Fruit fly (Drosophila melanogaster) whole organism, embryonic: ENCODE measurements around the gene CG7916.

Experiments
- Atf3 ChIP-seq: fragments of 200-800 bp; sonication (Bioruptor generic); optimal IDR thresholded peaks from 3 replicates; lab custom pipeline; 2016; ENCODE audit warnings: missing biosample characterization, missing genetic modification characterization
- CG10274 ChIP-seq: fragments of 200-800 bp; sonication (Bioruptor generic); optimal IDR thresholded peaks from 3 replicates; lab custom pipeline; 2017; ENCODE audit warnings: missing biosample characterization, mild to moderate bottlenecking, missing genetic modification characterization
- CG10959 ChIP-seq: fragments of 200-800 bp; sonication (Bioruptor generic); IDR thresholded peaks from 2 replicates; pipeline ENCODE4 v1.3.6; 2022; ENCODE audit warnings: missing biosample characterization, missing genetic modification characterization
- CG13123 ChIP-seq: fragments of 200-800 bp; sonication (Bioruptor generic); optimal IDR thresholded peaks from 2 replicates; lab custom pipeline; 2016; ENCODE audit warnings: missing biosample characterization, missing genetic modification characterization
- CG13424 ChIP-seq: fragments of 200-800 bp; sonication (Bioruptor generic); optimal IDR thresholded peaks from 2 replicates; lab custom pipeline; 2019; ENCODE audit warnings: missing biosample characterization, mild to moderate bottlenecking, missing genetic modification characterization, moderate library complexity
- CG14441 ChIP-seq: fragments of 200-800 bp; sonication (Bioruptor generic); IDR thresholded peaks from 2 replicates; pipeline ENCODE4 v1.3.6; 2022; ENCODE audit warnings: missing biosample characterization, missing genetic modification characterization
- CG16863 ChIP-seq: fragments of 200-800 bp; sonication (Bioruptor generic); optimal IDR thresholded peaks from 3 replicates; lab custom pipeline; 2016; ENCODE audit warnings: missing biosample characterization, missing genetic modification characterization
- CG17328 ChIP-seq: fragments of 200-800 bp; sonication (Bioruptor generic); IDR thresholded peaks from 2 replicates; pipeline ENCODE4 v1.3.6; 2022; ENCODE audit warnings: missing biosample characterization, missing genetic modification characterization
- CG17361 ChIP-seq: fragments of 200-800 bp; sonication (Bioruptor generic); IDR thresholded peaks from 3 replicates; pipeline ENCODE4 v1.3.6; 2022; ENCODE audit warnings: missing biosample characterization, missing genetic modification characterization
- CG18476 ChIP-seq: fragments of 200-800 bp; sonication (Bioruptor generic); optimal IDR thresholded peaks from 2 replicates; lab custom pipeline; 2016; ENCODE audit warnings: missing biosample characterization, mild to moderate bottlenecking, missing genetic modification characterization
- CG30403 ChIP-seq: fragments of 200-800 bp; sonication (Bioruptor generic); optimal IDR thresholded peaks from 3 replicates; lab custom pipeline; 2016; ENCODE audit warnings: missing biosample characterization, missing genetic modification characterization
- CG30431 ChIP-seq: fragments of 200-800 bp; sonication (Bioruptor generic); optimal IDR thresholded peaks from 2 replicates; lab custom pipeline; 2017; ENCODE audit warnings: missing biosample characterization, missing genetic modification characterization
- CG31388 ChIP-seq: fragments of 200-800 bp; sonication (Bioruptor generic); optimal IDR thresholded peaks from 2 replicates; lab custom pipeline; 2016; ENCODE audit warnings: missing biosample characterization, missing genetic modification characterization
- CG6175 ChIP-seq: fragments of 200-800 bp; sonication (Bioruptor generic); IDR thresholded peaks from 3 replicates; pipeline ENCODE4 v1.3.6; 2022; ENCODE audit warnings: missing biosample characterization, missing genetic modification characterization
- CG6254 ChIP-seq: fragments of 200-800 bp; sonication (Bioruptor generic); optimal IDR thresholded peaks from 3 replicates; lab custom pipeline; 2017; ENCODE audit warnings: mild to moderate bottlenecking, missing biosample characterization, missing genetic modification reagents, missing genetic modification characterization
- CG6813 ChIP-seq: fragments of 200-800 bp; sonication (Bioruptor generic); optimal IDR thresholded peaks from 2 replicates; lab custom pipeline; 2017; ENCODE audit warnings: missing biosample characterization, missing genetic modification characterization, mild to moderate bottlenecking, moderate library complexity, missing genetic modification reagents
- CG8388 ChIP-seq: fragments of 200-800 bp; sonication (Bioruptor generic); optimal IDR thresholded peaks from 2 replicates; lab custom pipeline; 2019; ENCODE audit warnings: missing biosample characterization, mild to moderate bottlenecking, missing genetic modification characterization, moderate library complexity
- CoRest ChIP-seq: fragments of 200-800 bp; sonication (Bioruptor generic); optimal IDR thresholded peaks from 3 replicates; lab custom pipeline; 2018; ENCODE audit warnings: missing biosample characterization, mild to moderate bottlenecking, missing genetic modification characterization, moderate library complexity
- D ChIP-seq, 2 experiments: fragments of 200-800 bp in 1 of 2; fragments of >200 bp in 1 of 2; sonication (Bioruptor generic) in 1 of 2; optimal IDR thresholded peaks; 2 replicates in 1 of 2; 3 replicates in 1 of 2; lab custom pipeline; 2017; ENCODE audit warnings: mild to moderate bottlenecking in 1 of 2, missing biosample characterization in 1 of 2, missing genetic modification characterization in 1 of 2, missing genetic modification reagents in 1 of 2
- Dfd ChIP-seq, 2 experiments: fragments of >200 bp; optimal IDR thresholded peaks; 2 replicates each; lab custom pipeline; 2017; ENCODE audit warnings: missing biosample characterization in 2 of 2, missing genetic modification characterization in 2 of 2
- Dll ChIP-seq: fragments of 200-800 bp; sonication (Bioruptor generic); IDR thresholded peaks from 4 replicates; pipeline ENCODE4 v1.3.6; 2022; ENCODE audit warnings: missing biosample characterization, missing genetic modification characterization; ENCODE audit not compliant: partially characterized antibody
- Hey ChIP-seq: fragments of 200-800 bp; sonication (Bioruptor generic); optimal IDR thresholded peaks from 3 replicates; lab custom pipeline; 2018; ENCODE audit warnings: missing biosample characterization, mild to moderate bottlenecking, missing genetic modification characterization
- Hmx ChIP-seq: fragments of 200-800 bp; sonication (Bioruptor generic); optimal IDR thresholded peaks from 2 replicates; lab custom pipeline; 2016; ENCODE audit warnings: missing biosample characterization, missing genetic modification characterization
- MTF-1 ChIP-seq: fragments of 200-800 bp; sonication (Bioruptor generic); optimal IDR thresholded peaks from 2 replicates; lab custom pipeline; 2018; ENCODE audit warnings: missing biosample characterization, mild to moderate bottlenecking, missing genetic modification characterization, borderline replicate concordance
- Nf-YA ChIP-seq: fragments of 200-800 bp; sonication (Bioruptor generic); IDR thresholded peaks from 2 replicates; pipeline ENCODE4 v1.3.6; 2022; ENCODE audit warnings: missing biosample characterization, missing genetic modification characterization
- Nf-YC ChIP-seq: fragments of 200-800 bp; optimal IDR thresholded peaks from 3 replicates; lab custom pipeline; 2019; ENCODE audit warnings: missing biosample characterization, mild to moderate bottlenecking, missing genetic modification characterization, moderate library complexity
- Opbp ChIP-seq: fragments of 200-800 bp; sonication (Bioruptor generic); IDR thresholded peaks from 3 replicates; pipeline ENCODE4 v1.3.6; 2022; ENCODE audit warnings: missing biosample characterization, missing genetic modification characterization; ENCODE audit not compliant: partially characterized antibody
- Rfx ChIP-seq: fragments of 200-800 bp; sonication (Bioruptor generic); IDR thresholded peaks from 2 replicates; pipeline ENCODE4 v1.3.6; 2022; ENCODE audit warnings: missing biosample characterization, missing genetic modification characterization
- ac ChIP-seq: fragments of 200-800 bp; sonication (Bioruptor generic); optimal IDR thresholded peaks from 3 replicates; lab custom pipeline; 2017; ENCODE audit warnings: missing biosample characterization, mild to moderate bottlenecking, missing genetic modification characterization
- bsh ChIP-seq, 2 experiments: fragments of 200-800 bp; sonication (Bioruptor generic); optimal IDR thresholded peaks; 2 replicates each; lab custom pipeline; 2017 to 2018; ENCODE audit warnings: mild to moderate bottlenecking in 2 of 2, missing biosample characterization in 2 of 2, missing genetic modification characterization in 2 of 2, moderate library complexity in 1 of 2
- cad ChIP-seq: fragments of >200 bp; optimal IDR thresholded peaks from 2 replicates; lab custom pipeline; 2017; ENCODE audit warnings: missing biosample characterization, missing genetic modification characterization
- chm ChIP-seq: fragments of 200-800 bp; sonication (Bioruptor generic); IDR thresholded peaks from 2 replicates; pipeline ENCODE4 v1.3.6; 2022; ENCODE audit warnings: missing biosample characterization, missing genetic modification characterization
- dmrt99B ChIP-seq: fragments of 200-800 bp; sonication (Bioruptor generic); optimal IDR thresholded peaks from 2 replicates; lab custom pipeline; 2018; ENCODE audit warnings: missing biosample characterization, mild to moderate bottlenecking, missing genetic modification characterization, moderate library complexity
- fd96Cb ChIP-seq: fragments of 200-800 bp; sonication (Bioruptor generic); optimal IDR thresholded peaks from 2 replicates; lab custom pipeline; 2018; ENCODE audit warnings: missing biosample characterization, mild to moderate bottlenecking, missing genetic modification characterization, moderate library complexity
- gsb-n ChIP-seq: fragments of 200-800 bp; sonication (Bioruptor generic); optimal IDR thresholded peaks from 3 replicates; lab custom pipeline; 2018; ENCODE audit warnings: missing biosample characterization, mild to moderate bottlenecking, missing genetic modification characterization
- hb ChIP-seq: fragments of 200-800 bp; sonication (Bioruptor generic); IDR thresholded peaks from 3 replicates; pipeline ENCODE4 v1.3.6; 2022; ENCODE audit warnings: missing biosample characterization, missing genetic modification characterization; ENCODE audit not compliant: partially characterized antibody
- hbn ChIP-seq: fragments of 200-800 bp; sonication (Bioruptor generic); IDR thresholded peaks from 2 replicates; pipeline ENCODE4 v1.3.6; 2022; ENCODE audit warnings: missing biosample characterization, missing genetic modification characterization; ENCODE audit not compliant: partially characterized antibody
- nerfin-2 ChIP-seq: fragments of 200-800 bp; sonication (Bioruptor generic); IDR thresholded peaks from 2 replicates; pipeline ENCODE4 v1.3.6; 2022; ENCODE audit warnings: missing biosample characterization, missing genetic modification characterization; ENCODE audit not compliant: partially characterized antibody
- prd ChIP-seq, 3 experiments: fragments of >200 bp in 2 of 3; fragments of 200-800 bp in 1 of 3; sonication (Bioruptor generic) in 1 of 3; optimal IDR thresholded peaks in 2 of 3; IDR thresholded peaks in 1 of 3; 2 replicates in 2 of 3; 3 replicates in 1 of 3; pipeline versions ENCODE4 v1.3.6 to Lab custom; 2017 to 2022; ENCODE audit warnings: missing biosample characterization in 1 of 3, missing genetic modification characterization in 1 of 3
- pros ChIP-seq: fragments of 200-800 bp; sonication (Bioruptor generic); optimal IDR thresholded peaks from 3 replicates; lab custom pipeline; 2019; ENCODE audit warnings: missing biosample characterization, mild to moderate bottlenecking, missing genetic modification characterization, moderate library complexity
- slp2 ChIP-seq: fragments of 200-800 bp; sonication (Bioruptor generic); optimal IDR thresholded peaks from 2 replicates; lab custom pipeline; 2016; ENCODE audit warnings: missing biosample characterization, missing genetic modification characterization
- sob ChIP-seq: fragments of 200-800 bp; sonication (Bioruptor generic); IDR thresholded peaks from 2 replicates; pipeline ENCODE4 v1.3.6; 2022; ENCODE audit warnings: missing biosample characterization, missing genetic modification characterization
- sqz ChIP-seq: fragments of 200-800 bp; sonication (Bioruptor generic); optimal IDR thresholded peaks from 3 replicates; lab custom pipeline; 2018; ENCODE audit warnings: missing biosample characterization, mild to moderate bottlenecking, missing genetic modification characterization
- ssp ChIP-seq: fragments of 200-800 bp; sonication (Bioruptor generic); IDR thresholded peaks from 2 replicates; pipeline ENCODE4 v1.3.6; 2022; ENCODE audit warnings: missing biosample characterization, missing genetic modification characterization
- tna ChIP-seq: fragments of 200-800 bp; sonication (Bioruptor generic); IDR thresholded peaks from 2 replicates; pipeline ENCODE4 v1.3.6; 2022; ENCODE audit warnings: missing biosample characterization, missing genetic modification characterization; ENCODE audit not compliant: partially characterized antibody
- ttk ChIP-seq: fragments of 200-800 bp; sonication (Bioruptor generic); IDR thresholded peaks from 2 replicates; pipeline ENCODE4 v2.1.2; 2022; ENCODE audit warnings: missing biosample characterization, missing genetic modification characterization
- wek ChIP-seq: fragments of 200-800 bp; sonication (Bioruptor generic); optimal IDR thresholded peaks from 3 replicates; lab custom pipeline; 2018; ENCODE audit warnings: missing biosample characterization, mild to moderate bottlenecking, missing genetic modification characterization, moderate library complexity
- zen ChIP-seq: fragments of 200-800 bp; sonication (Bioruptor generic); optimal IDR thresholded peaks from 3 replicates; lab custom pipeline; 2018; ENCODE audit warnings: missing biosample characterization, mild to moderate bottlenecking, missing genetic modification characterization, moderate library complexity

The CG7916 gene

DNA sequence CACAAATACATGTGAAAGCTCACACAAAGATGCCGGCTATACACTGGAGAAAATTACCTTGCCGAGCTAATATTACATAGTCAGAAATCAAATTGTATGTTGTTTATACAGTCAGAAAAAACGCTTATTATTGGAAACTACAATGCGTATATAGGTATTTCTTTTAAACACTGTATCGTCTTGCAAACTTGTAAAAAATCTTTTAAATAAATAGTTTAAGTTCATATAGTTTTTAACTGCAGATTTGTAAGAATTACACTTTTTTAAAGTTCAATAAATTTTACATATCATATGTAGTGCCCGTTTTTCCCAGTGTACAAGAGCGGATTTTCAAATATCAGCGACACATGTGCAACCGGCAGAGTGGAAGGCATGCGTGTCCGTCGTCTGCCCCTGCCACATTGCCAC is 6.8 kb upstream of the CG7916 start (continued):
- TF ChIP-seq Nf-YA, result peak; percentile 70
- no peak for TF ChIP-seq Hey
- no peak for TF ChIP-seq tna
- TF ChIP-seq Atf3, result peak; percentile 4
- peak; percentile 61 for TF ChIP-seq Rfx
- peak; percentile 68 for TF ChIP-seq CG30431 (GFP tag; lab: Kevin White, UChicago)
- peak; percentile 86 for TF ChIP-seq gsb-n (tag; lab: Kevin White, UChicago)
- TF ChIP-seq prd (optimal IDR thresholded peaks at IDR 0.05; lab: Kevin White, UChicago), result no peak
- peak; percentile 70 for TF ChIP-seq prd (GFP tag; IDR thresholded peaks at IDR 0.05; lab: Robert Waterston, UW)
- no peak for TF ChIP-seq hb (GFP tag; lab: Robert Waterston, UW)
- TF ChIP-seq Dfd (GFP tag; optimal IDR thresholded peaks at IDR 0.05; lab: Kevin White, UChicago), result peak in 1 of 2 experiments; percentile 34
- peak; percentile 66 for TF ChIP-seq Hmx (GFP tag; lab: Kevin White, UChicago)
- TF ChIP-seq sob, result peak; percentile 68
- peak; percentile 42; the same call in 1 of the 2 replicates for TF ChIP-seq ssp
- no peak for TF ChIP-seq nerfin-2 (GFP tag; lab: Robert Waterston, UW)
- peak; percentile 94 for TF ChIP-seq CoRest (tag; lab: Kevin White, UChicago)
- peak; percentile 72 for TF ChIP-seq CG14441
- TF ChIP-seq CG13424 (tag; lab: Kevin White, UChicago), result peak; percentile 83
- TF ChIP-seq wek, result peak; percentile 32
- TF ChIP-seq fd96Cb (tag; lab: Kevin White, UChicago), result peak; percentile 83
- TF ChIP-seq ac (GFP tag; lab: Kevin White, UChicago), result peak; percentile 9
- no peak for TF ChIP-seq cad
- peak; percentile 23 for TF ChIP-seq CG10274 (GFP tag; lab: Kevin White, UChicago)
- TF ChIP-seq CG6175 (GFP tag; lab: Robert Waterston, UW), result no peak
- peak; percentile 65 for TF ChIP-seq ttk (GFP tag; lab: Robert Waterston, UW)
- TF ChIP-seq zen (tag; lab: Kevin White, UChicago), result peak; percentile 60
- peak; percentile 18 for TF ChIP-seq Nf-YC (tag; lab: Kevin White, UChicago)
- TF ChIP-seq CG6254, result peak; percentile 83
- peak; percentile 36; the same call in 1 of the 2 replicates for TF ChIP-seq CG10959 (GFP tag; lab: Robert Waterston, UW)
- TF ChIP-seq Dll (GFP tag; lab: Robert Waterston, UW), result no peak
- no peak for TF ChIP-seq D (optimal IDR thresholded peaks at IDR 0.05; lab: Kevin White, UChicago)
- peak; percentile 69 for TF ChIP-seq D (GFP tag; optimal IDR thresholded peaks at IDR 0.05; lab: Kevin White, UChicago)
- peak; percentile 79 for TF ChIP-seq CG17328 (GFP tag; lab: Robert Waterston, UW)
- TF ChIP-seq MTF-1 (GFP tag; lab: Kevin White, UChicago), result no peak
- TF ChIP-seq CG17361 (GFP tag; lab: Robert Waterston, UW), result peak; percentile 89
- peak; percentile 80 for TF ChIP-seq CG8388
- peak; percentile 79 to 93 for TF ChIP-seq bsh (GFP tag; optimal IDR thresholded peaks at IDR 0.05; lab: Kevin White, UChicago)
- TF ChIP-seq Opbp, result no peak
- peak; percentile 49 for TF ChIP-seq CG13123
- peak; percentile 89 for TF ChIP-seq dmrt99B (tag; lab: Kevin White, UChicago)
- peak; percentile 72 for TF ChIP-seq CG31388 (GFP tag; lab: Kevin White, UChicago)
- peak; percentile 37 for TF ChIP-seq CG6813 (GFP tag; lab: Kevin White, UChicago)
- TF ChIP-seq pros (GFP tag; lab: Kevin White, UChicago), result no peak
- TF ChIP-seq CG18476, result peak; percentile 63
- TF ChIP-seq sqz (GFP tag; lab: Kevin White, UChicago), result peak; percentile 14
- TF ChIP-seq hbn (GFP tag; lab: Robert Waterston, UW), result no peak
- TF ChIP-seq slp2 (GFP tag; lab: Kevin White, UChicago), result peak; percentile 80
- peak; percentile 92 for TF ChIP-seq CG30403 (GFP tag; lab: Kevin White, UChicago)
- TF ChIP-seq CG16863, result peak; percentile 81
- TF ChIP-seq chm (GFP tag; lab: Robert Waterston, UW), result peak; percentile 55; the same call in 1 of the 2 replicates
